Worm (Caenorhabditis elegans) whole organism, L1 larva: Measurements from ENCODE around the gene snap-29.

Experiments used
- C16A3.4 ChIP-seq: fragments of 150-350 bp; optimal IDR thresholded peaks from 2 replicates; lab custom pipeline; 2014; ENCODE audit warnings: missing biosample characterization, missing genetic modification characterization
- F16B12.6 ChIP-seq: fragments of 150-350 bp; optimal IDR thresholded peaks from 2 replicates; lab custom pipeline; 2014; ENCODE audit warnings: missing biosample characterization, missing genetic modification characterization
- Y116A8C.19 ChIP-seq: sonication (generic microtip); optimal IDR thresholded peaks from 2 replicates; lab custom pipeline; 2016; ENCODE audit warnings: missing compliant biosample characterization, missing genetic modification characterization, borderline replicate concordance
- alr-1 ChIP-seq: fragments of 200-800 bp; sonication (Bioruptor generic); optimal IDR thresholded peaks from 2 replicates; lab custom pipeline; 2018; ENCODE audit warnings: borderline replicate concordance, mild to moderate bottlenecking, missing genetic modification characterization, missing compliant biosample characterization
- ceh-63 ChIP-seq: fragments of 200-800 bp; sonication (Bioruptor generic); optimal IDR thresholded peaks from 2 replicates; lab custom pipeline; 2018; ENCODE audit warnings: mild to moderate bottlenecking, missing genetic modification characterization, missing compliant biosample characterization
- ceh-8 ChIP-seq: fragments of 200-800 bp; sonication (Bioruptor generic); optimal IDR thresholded peaks from 2 replicates; lab custom pipeline; 2018; ENCODE audit warnings: mild to moderate bottlenecking, missing genetic modification characterization, moderate library complexity, missing compliant biosample characterization
- ceh-88 ChIP-seq: fragments of 200-800 bp; sonication (Bioruptor generic); IDR thresholded peaks from 2 replicates; pipeline ENCODE4 v1.3.6; 2022; ENCODE audit warnings: missing genetic modification characterization, missing compliant biosample characterization
- dsc-1 ChIP-seq: sonication (generic microtip); optimal IDR thresholded peaks from 2 replicates; lab custom pipeline; 2016; ENCODE audit warnings: mild to moderate bottlenecking, missing genetic modification characterization, missing compliant biosample characterization
- egl-13 ChIP-seq: sonication (generic microtip); optimal IDR thresholded peaks from 2 replicates; lab custom pipeline; 2016; ENCODE audit warnings: missing genotype, missing genetic modification reagents, missing genetic modification characterization, missing compliant biosample characterization
- egl-27 ChIP-seq, 2 experiments: fragments of 150-350 bp in 1 of 2; sonication (generic microtip); optimal IDR thresholded peaks; 3 replicates each; lab custom pipeline; 2017 to 2018; ENCODE audit warnings: missing biosample characterization in 2 of 2, missing genetic modification characterization in 2 of 2, missing genetic modification reagents in 2 of 2
- ets-5 ChIP-seq: fragments of 200-800 bp; sonication (Bioruptor generic); IDR thresholded peaks from 2 replicates; pipeline ENCODE4 v1.3.6; 2022; ENCODE audit warnings: missing genetic modification characterization, missing compliant biosample characterization
- fkh-10 ChIP-seq: sonication (generic microtip); optimal IDR thresholded peaks from 2 replicates; lab custom pipeline; 2017; ENCODE audit warnings: missing biosample characterization, missing genetic modification reagents, missing genetic modification characterization
- fkh-4 ChIP-seq: sonication (generic microtip); optimal IDR thresholded peaks from 2 replicates; lab custom pipeline; 2016; ENCODE audit warnings: missing compliant biosample characterization, missing genetic modification characterization, borderline replicate concordance
- fkh-8 ChIP-seq: sonication (generic microtip); optimal IDR thresholded peaks from 2 replicates; lab custom pipeline; 2016; ENCODE audit warnings: mild to moderate bottlenecking, missing genetic modification characterization, missing compliant biosample characterization
- hpl-2 ChIP-seq: fragments of 150-350 bp; optimal IDR thresholded peaks from 2 replicates; lab custom pipeline; 2014; ENCODE audit warnings: missing biosample characterization, missing genetic modification reagents, missing genetic modification characterization
- lin-13 ChIP-seq: fragments of 150-350 bp; optimal IDR thresholded peaks from 2 replicates; lab custom pipeline; 2014; ENCODE audit warnings: missing biosample characterization, missing genetic modification reagents, missing genetic modification characterization
- lin-14 ChIP-seq: fragments of 200-800 bp; sonication (Bioruptor generic); optimal IDR thresholded peaks from 2 replicates; lab custom pipeline; 2018; ENCODE audit warnings: mild to moderate bottlenecking, missing genetic modification characterization, moderate library complexity, missing compliant biosample characterization
- lin-35 ChIP-seq, 2 experiments: fragments of 150-350 bp; optimal IDR thresholded peaks; 2 replicates each; lab custom pipeline; 2014; ENCODE audit warnings: missing biosample characterization in 2 of 2, missing genetic modification characterization in 2 of 2, missing genetic modification reagents in 2 of 2
- lin-39 ChIP-seq: fragments of 150-350 bp; optimal IDR thresholded peaks from 2 replicates; lab custom pipeline; 2014; ENCODE audit warnings: missing biosample characterization, missing genetic modification reagents, missing genetic modification characterization
- lsy-2 ChIP-seq, 2 experiments: fragments of 150-350 bp; optimal IDR thresholded peaks; 2 replicates each; lab custom pipeline; 2014; ENCODE audit warnings: missing biosample characterization in 2 of 2, missing genetic modification characterization in 2 of 2
- mdl-1 ChIP-seq, 2 experiments: fragments of 150-350 bp; optimal IDR thresholded peaks; 2 replicates each; lab custom pipeline; 2014 to 2017; ENCODE audit warnings: missing biosample characterization in 2 of 2, missing genetic modification characterization in 2 of 2, inconsistent platforms in 1 of 2
- nhr-19 ChIP-seq: fragments of 200-800 bp; sonication (Bioruptor generic); conservative IDR thresholded peaks from 2 replicates; pipeline ENCODE4 v1.3.6; 2022; ENCODE audit warnings: missing genetic modification characterization, missing compliant biosample characterization
- nhr-85 ChIP-seq: sonication (generic microtip); peaks from one replicate; lab custom pipeline; 2016; ENCODE audit warnings: missing genetic modification characterization, inconsistent platforms, missing compliant biosample characterization
- nhr-90 ChIP-seq: sonication (generic microtip); optimal IDR thresholded peaks from 2 replicates; lab custom pipeline; 2016; ENCODE audit warnings: mild to moderate bottlenecking, missing genetic modification characterization, missing compliant biosample characterization; ENCODE audit not compliant: poor library complexity
- pqm-1 ChIP-seq: sonication (generic microtip); optimal IDR thresholded peaks from 3 replicates; lab custom pipeline; 2017; ENCODE audit warnings: missing biosample characterization, missing genetic modification characterization
- rnt-1 ChIP-seq: sonication (generic microtip); optimal IDR thresholded peaks from 2 replicates; lab custom pipeline; 2016; ENCODE audit warnings: mild to moderate bottlenecking, missing genetic modification characterization, moderate library complexity, missing compliant biosample characterization
- snu-23 ChIP-seq: sonication (generic microtip); optimal IDR thresholded peaks from 2 replicates; lab custom pipeline; 2016; ENCODE audit warnings: missing genetic modification characterization, missing compliant biosample characterization
- sup-37 ChIP-seq: fragments of 200-800 bp; sonication (Bioruptor generic); optimal IDR thresholded peaks from 2 replicates; lab custom pipeline; 2018; ENCODE audit warnings: mild to moderate bottlenecking, missing genetic modification characterization, missing compliant biosample characterization
- swsn-7 ChIP-seq: sonication (generic microtip); optimal IDR thresholded peaks from 2 replicates; lab custom pipeline; 2016; ENCODE audit warnings: missing genetic modification characterization, missing compliant biosample characterization
- unc-86 ChIP-seq: sonication (generic microtip); optimal IDR thresholded peaks from 2 replicates; lab custom pipeline; 2016; ENCODE audit warnings: missing genetic modification characterization, missing compliant biosample characterization
- xbp-1 ChIP-seq: sonication (generic microtip); optimal IDR thresholded peaks from 2 replicates; lab custom pipeline; 2016; ENCODE audit warnings: missing genetic modification characterization, missing compliant biosample characterization
- zag-1 ChIP-seq: fragments of 150-350 bp; optimal IDR thresholded peaks from 2 replicates; lab custom pipeline; 2014; ENCODE audit warnings: missing biosample characterization, missing genetic modification characterization
- zip-4 ChIP-seq: fragments of 200-800 bp; sonication (Bioruptor generic); optimal IDR thresholded peaks from 2 replicates; lab custom pipeline; 2018; ENCODE audit warnings: mild to moderate bottlenecking, missing genetic modification characterization, moderate library complexity, missing compliant biosample characterization

snap-29 gene

DNA sequence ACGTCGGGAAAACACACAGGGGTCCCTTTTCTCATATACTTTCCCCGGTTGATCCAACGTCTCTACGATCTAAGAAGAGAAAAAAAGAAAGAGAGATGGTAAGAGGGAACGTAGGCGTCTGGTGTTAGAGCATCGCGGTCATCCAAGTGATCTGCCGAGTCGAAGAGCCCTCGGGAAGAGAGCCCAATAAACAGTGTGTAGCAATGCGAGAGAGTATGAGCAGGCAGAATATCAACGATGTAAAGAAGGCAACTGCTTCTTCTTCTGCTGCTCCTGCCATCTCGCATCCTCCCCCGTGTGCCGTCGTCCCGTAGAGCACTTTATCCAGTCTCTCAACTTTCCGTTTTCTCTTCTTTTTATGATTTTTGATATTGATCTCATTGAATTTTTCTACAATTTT is 39.6 kb downstream of the snap-29 start (continued):
- no peak for TF ChIP-seq C16A3.4 (tag; lab: Kevin White, UChicago)
- no peak for TF ChIP-seq unc-86 (tag; lab: Kevin White, UChicago)
- TF ChIP-seq snu-23 (GFP tag; lab: Kevin White, UChicago), result peak; percentile 35
- no peak for TF ChIP-seq mdl-1 (tag; optimal IDR thresholded peaks at IDR 0.05; lab: Kevin White, UChicago)
- no peak for TF ChIP-seq ceh-63
- no peak for TF ChIP-seq egl-13
- no peak for TF ChIP-seq fkh-4 (tag; lab: Kevin White, UChicago)
- TF ChIP-seq zip-4 (GFP tag; lab: Kevin White, UChicago), result no peak
- TF ChIP-seq zag-1 (tag; lab: Kevin White, UChicago), result no peak
- no peak for TF ChIP-seq lin-13 (GFP tag; lab: Kevin White, UChicago)
- no peak for TF ChIP-seq ets-5 (GFP tag; lab: Robert Waterston, UW)
- TF ChIP-seq fkh-8 (tag; lab: Kevin White, UChicago), result no peak
- TF ChIP-seq, all 84 proteins: peak for 11

ce11 chrIII:8818599-8818998 is 42.5 kb downstream of the snap-29 start, which contains the start of gene pat-2:
TSS of gene pat-2 (plus strand) at chrIII:8818899.
- TF ChIP-seq egl-27 (tag; optimal IDR thresholded peaks at IDR 0.05; lab: Kevin White, UChicago) (no peak), rnt-1 (tag; lab: Kevin White, UChicago) (no peak), lin-39 (tag; lab: Kevin White, UChicago) (no peak)

ce11 chrIII:8824556-8824955 is 48.5 kb downstream of the snap-29 start:
- TF ChIP-seq xbp-1 (tag; lab: Kevin White, UChicago), result no peak
- TF ChIP-seq nhr-85 (tag; lab: Kevin White, UChicago), result no peak
- no peak for TF ChIP-seq hpl-2 (GFP tag; lab: Kevin White, UChicago)

DNA sequence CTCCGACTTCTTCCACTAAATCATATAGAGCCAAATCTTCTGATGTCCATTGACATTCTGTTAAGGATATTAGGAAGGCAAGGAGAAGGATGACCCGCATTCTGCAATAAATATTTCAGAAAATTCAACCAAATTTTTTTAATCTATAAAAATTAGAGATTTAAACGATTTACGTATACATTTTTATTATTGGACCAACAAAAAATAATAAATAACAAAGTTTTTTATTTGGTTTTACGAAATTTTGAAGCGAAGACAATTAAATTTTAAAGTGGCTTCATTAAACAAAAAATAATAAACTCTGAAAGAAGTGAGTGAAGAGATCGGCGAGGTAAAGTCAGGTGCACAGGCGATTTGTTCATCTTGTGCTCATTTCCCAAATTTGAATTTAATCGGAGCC is 51.1 kb downstream of the snap-29 start, which contains the start of gene F54F2.9:
F54F2.9 (minus strand) TSS at position 101 of the 400 bp plus-strand sequence.
- TF ChIP-seq lin-35 (GFP tag; optimal IDR thresholded peaks at IDR 0.05; lab: Kevin White, UChicago) (no peak), fkh-10 (no peak), dsc-1 (no peak), lin-14 (GFP tag; lab: Kevin White, UChicago) (no peak), ceh-8 (GFP tag; lab: Kevin White, UChicago) (no peak), sup-37 (GFP tag; lab: Kevin White, UChicago) (no peak), alr-1 (tag; lab: Kevin White, UChicago) (no peak), swsn-7 (tag; lab: Kevin White, UChicago) (no peak), lsy-2 (tag; optimal IDR thresholded peaks at IDR 0.05; lab: Kevin White, UChicago) (no peak), nhr-19 (GFP tag; lab: Robert Waterston, UW) (no peak), nhr-90 (tag; lab: Kevin White, UChicago) (no peak), Y116A8C.19 (no peak), pqm-1 (no peak), F16B12.6 (tag; lab: Kevin White, UChicago) (no peak), ceh-88 (no peak), fkh-8 (tag; lab: Kevin White, UChicago) (no peak)
